Worm (Caenorhabditis elegans) whole organism, young adult: ENCODE data around the gene txdc-12.2.

ENCODE experiments used
- attf-5 ChIP-seq: fragments of 200-800 bp; sonication (Bioruptor generic); optimal IDR thresholded peaks from 2 replicates; lab custom pipeline; 2018; ENCODE audit warnings: mild to moderate bottlenecking, missing genetic modification characterization, missing compliant biosample characterization
- hsf-1 ChIP-seq: fragments of 200-800 bp; sonication (Bioruptor generic); IDR thresholded peaks from 2 replicates; pipeline ENCODE4 v1.3.6; 2022; ENCODE audit warnings: missing genetic modification reagents, missing genetic modification characterization, missing compliant biosample characterization

DNA sequence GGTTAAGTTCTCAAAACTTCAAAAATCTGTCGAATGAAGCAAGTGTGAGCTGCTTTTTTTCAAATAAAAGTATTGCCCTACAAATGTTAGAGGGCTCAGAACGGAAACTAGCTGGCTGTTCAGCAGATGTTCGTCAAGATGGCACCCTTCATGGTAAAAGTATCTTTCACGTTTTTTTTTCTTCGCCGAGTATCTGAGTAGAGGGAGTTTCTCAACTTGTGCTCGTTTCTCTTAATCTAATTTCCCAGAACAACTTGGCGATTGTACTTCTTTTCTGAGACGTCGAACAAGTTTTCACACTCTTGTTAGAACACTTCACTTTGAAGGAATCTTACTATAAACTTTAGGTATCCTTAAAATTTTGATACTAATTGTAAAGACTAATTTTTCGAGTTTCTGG, 13.5 kb downstream of the txdc-12.2 start:
- TF ChIP-seq hsf-1 (GFP tag; lab: Robert Waterston, UW) (no peak), attf-5 (no peak)
